Worm (Caenorhabditis elegans): ENCODE data around the gene amph-1.

Gene amph-1

ce11 chrIV:9673683-9674336 lies 26.1 kb upstream of the amph-1 start:
- TF ChIP-seq W03F9.2 (tag; optimal IDR thresholded peaks at IDR 0.05): no peak
- no peak for TF ChIP-seq him-1 (tag; optimal IDR thresholded peaks at IDR 0.05)
- no peak for TF ChIP-seq dao-5 (tag; optimal IDR thresholded peaks at IDR 0.05)

- TF ChIP-seq him-1 (tag; optimal IDR thresholded peaks at IDR 0.05): no peak
- no peak for TF ChIP-seq W03F9.2 (tag; optimal IDR thresholded peaks at IDR 0.05)
- no peak for TF ChIP-seq dao-5 (tag; optimal IDR thresholded peaks at IDR 0.05)
Measured at ce11 chrIV:9673206-9673605, 25.5 kb upstream of the amph-1 start.

- TF ChIP-seq W03F9.2 (tag; optimal IDR thresholded peaks at IDR 0.05) (no peak), him-1 (tag; optimal IDR thresholded peaks at IDR 0.05) (no peak), dao-5 (tag; optimal IDR thresholded peaks at IDR 0.05) (no peak)
Measured at ce11 chrIV:9672434-9672833, 24.8 kb upstream of the amph-1 start.

ce11 chrIV:9671001-9671652 lies 23.5 kb upstream of the amph-1 start:
- TF ChIP-seq dao-5 (tag; optimal IDR thresholded peaks at IDR 0.05) (no peak), W03F9.2 (tag; optimal IDR thresholded peaks at IDR 0.05) (no peak), him-1 (tag; optimal IDR thresholded peaks at IDR 0.05) (no peak)

DNA sequence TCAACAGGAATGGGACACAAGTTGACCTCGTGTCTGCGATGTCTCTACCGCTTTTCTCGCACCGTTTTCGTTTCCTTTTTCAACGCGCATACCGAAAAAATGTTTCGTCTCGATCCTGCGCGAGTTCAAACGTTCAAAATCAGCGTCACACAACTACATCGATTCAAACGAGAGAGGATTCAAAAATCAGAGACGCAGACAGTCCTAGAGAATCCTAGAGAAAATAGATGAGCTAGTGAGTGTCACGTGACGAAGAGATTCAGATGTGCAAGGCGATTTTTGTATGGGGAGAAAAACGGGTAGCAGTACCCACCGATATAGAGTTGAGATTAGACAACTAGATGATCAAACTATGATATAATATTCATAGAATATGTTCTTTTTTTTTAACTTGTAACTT lies 22.3 kb upstream of the amph-1 start:
- TF ChIP-seq him-1 (tag; optimal IDR thresholded peaks at IDR 0.05): no peak
- TF ChIP-seq W03F9.2 (tag; optimal IDR thresholded peaks at IDR 0.05): no peak
- TF ChIP-seq dao-5 (tag; optimal IDR thresholded peaks at IDR 0.05): no peak

- TF ChIP-seq dao-5 (tag; optimal IDR thresholded peaks at IDR 0.05) (no peak), him-1 (tag; optimal IDR thresholded peaks at IDR 0.05) (no peak), W03F9.2 (tag; optimal IDR thresholded peaks at IDR 0.05) (no peak)
Measured at ce11 chrIV:9668103-9668672, 20.5 kb upstream of the amph-1 start.

DNA sequence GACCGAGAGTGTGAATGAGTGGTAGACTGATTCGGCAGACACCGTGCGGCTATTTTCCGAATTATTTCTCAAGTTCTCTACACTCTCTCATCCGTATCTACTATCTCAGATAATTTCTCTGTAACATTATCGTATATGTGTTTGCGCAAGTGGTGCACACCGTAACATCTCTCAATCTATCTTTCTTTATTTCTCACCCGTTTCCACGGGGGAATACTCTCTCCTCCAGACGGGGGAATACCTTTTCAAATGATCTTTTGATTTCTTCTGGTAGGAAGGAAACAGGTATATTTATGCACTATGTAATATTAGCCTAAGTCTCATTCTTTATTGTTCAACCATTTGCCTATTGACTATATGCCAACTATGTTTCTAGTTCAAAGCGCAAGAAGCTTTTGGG lies 19.4 kb upstream of the amph-1 start:
- TF ChIP-seq dao-5 (tag; optimal IDR thresholded peaks at IDR 0.05) (no peak), W03F9.2 (tag; optimal IDR thresholded peaks at IDR 0.05) (no peak), him-1 (tag; optimal IDR thresholded peaks at IDR 0.05) (no peak)

ce11 chrIV:9659999-9660398 lies 12.3 kb upstream of the amph-1 start:
- TF ChIP-seq dao-5 (tag; optimal IDR thresholded peaks at IDR 0.05): no peak
- TF ChIP-seq him-1 (tag; optimal IDR thresholded peaks at IDR 0.05): no peak
- TF ChIP-seq W03F9.2 (tag; optimal IDR thresholded peaks at IDR 0.05): no peak

DNA sequence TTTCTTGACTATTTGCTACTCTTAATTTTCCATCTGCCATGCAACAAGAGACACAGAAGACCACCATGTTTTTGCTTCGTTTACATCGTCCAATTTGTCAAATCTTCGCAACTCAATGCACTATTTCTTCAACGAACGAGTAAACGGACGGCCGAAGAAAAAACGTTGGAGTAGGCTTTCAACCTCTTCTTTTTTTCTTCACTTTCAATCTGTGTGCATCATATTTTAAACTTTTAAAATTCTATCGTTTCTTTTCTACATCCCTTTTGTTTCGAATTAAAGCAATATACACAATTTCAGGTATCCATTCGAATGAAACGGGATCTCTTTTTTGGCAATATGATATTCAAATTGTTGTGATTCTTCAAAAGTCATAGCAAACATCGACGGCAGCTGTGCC lies 10.1 kb upstream of the amph-1 start, which contains the start of gene acc-1:
Gene acc-1 (plus strand): TSS at position 301 of the 400 bp plus-strand sequence.
- TF ChIP-seq dao-5 (tag; optimal IDR thresholded peaks at IDR 0.05) (no peak), him-1 (tag; optimal IDR thresholded peaks at IDR 0.05) (no peak), W03F9.2 (tag; optimal IDR thresholded peaks at IDR 0.05) (no peak)

DNA sequence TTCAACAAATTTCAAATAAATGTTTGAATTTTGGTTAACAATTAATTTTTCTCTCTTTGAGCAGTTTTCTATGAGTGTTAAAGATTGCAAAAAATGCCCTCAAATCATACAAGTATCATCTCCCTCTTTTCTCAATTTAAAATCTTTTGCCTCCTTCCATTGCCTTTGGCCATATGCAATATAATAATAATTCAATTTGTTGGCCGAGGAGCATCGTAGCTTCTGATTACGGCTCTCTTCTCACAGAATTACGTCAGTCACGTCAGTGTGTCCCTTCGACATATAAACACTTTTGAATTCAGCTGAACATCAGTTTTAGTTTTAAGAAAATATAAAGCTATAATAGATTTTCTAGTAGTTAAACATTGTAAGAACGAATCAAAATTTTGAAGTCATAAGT lies 7.9 kb upstream of the amph-1 start:
- TF ChIP-seq dao-5 (tag; optimal IDR thresholded peaks at IDR 0.05) (no peak), him-1 (tag; optimal IDR thresholded peaks at IDR 0.05) (no peak), W03F9.2 (tag; optimal IDR thresholded peaks at IDR 0.05) (no peak)

- no peak for TF ChIP-seq dao-5 (tag; optimal IDR thresholded peaks at IDR 0.05)
- no peak for TF ChIP-seq W03F9.2 (tag; optimal IDR thresholded peaks at IDR 0.05)
- TF ChIP-seq him-1 (tag; optimal IDR thresholded peaks at IDR 0.05): no peak
Measured at ce11 chrIV:9654017-9654416, 6.3 kb upstream of the amph-1 start, which contains the start of gene F58G6.7. Gene F58G6.7, plus strand, starts transcription at chrIV:9654317.

DNA sequence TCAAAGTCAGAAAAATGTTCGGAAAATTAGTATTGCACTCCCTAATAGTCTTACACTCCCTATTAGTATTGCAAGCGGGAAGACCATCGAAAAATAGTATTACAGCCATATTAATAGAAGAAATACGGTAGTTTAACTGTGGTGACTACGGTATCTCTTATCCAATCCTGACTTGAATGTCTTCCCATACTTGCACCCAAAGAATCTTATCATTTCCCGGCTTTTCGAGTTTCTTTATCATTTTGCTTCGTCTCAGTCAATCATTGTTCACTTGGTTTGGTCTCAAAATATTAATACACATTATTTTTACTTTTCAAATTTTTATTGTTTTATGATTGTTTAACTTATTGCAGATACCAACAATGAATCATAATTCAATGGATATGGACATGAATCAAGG lies 5.5 kb upstream of the amph-1 start, which contains the start of gene F58G6.3:
Gene F58G6.3 (plus strand): TSS at position 352 of the 400 bp plus-strand sequence.
- TF ChIP-seq W03F9.2 (tag; optimal IDR thresholded peaks at IDR 0.05) (no peak), him-1 (tag; optimal IDR thresholded peaks at IDR 0.05) (no peak), dao-5 (tag; optimal IDR thresholded peaks at IDR 0.05) (no peak)

DNA sequence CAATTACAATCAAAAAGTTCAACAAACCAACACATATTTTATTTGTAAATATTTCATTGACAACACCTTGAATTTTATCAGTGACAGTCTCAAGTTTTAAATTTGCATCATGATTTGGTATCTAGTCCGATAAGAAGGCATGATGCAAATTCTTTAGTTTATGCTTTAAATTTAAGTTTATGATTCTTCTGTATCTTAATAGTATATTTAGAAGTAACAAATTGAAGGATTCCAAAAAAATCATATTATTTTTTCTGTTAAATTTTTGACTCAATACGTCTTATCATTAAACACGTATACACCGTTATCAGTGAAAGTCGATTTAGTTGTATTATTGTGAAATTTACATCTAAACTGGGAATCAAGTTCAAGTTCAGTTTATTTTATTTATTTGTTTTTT lies 3.6 kb upstream of the amph-1 start, which contains the start of gene chca-1:
Gene chca-1 (plus strand): TSS at position 161 of the 400 bp plus-strand sequence.
- no peak for TF ChIP-seq him-1 (tag; optimal IDR thresholded peaks at IDR 0.05)
- no peak for TF ChIP-seq dao-5 (tag; optimal IDR thresholded peaks at IDR 0.05)
- TF ChIP-seq W03F9.2 (tag; optimal IDR thresholded peaks at IDR 0.05): peak; percentile 37

- no peak for TF ChIP-seq W03F9.2 (tag; optimal IDR thresholded peaks at IDR 0.05)
Measured at ce11 chrIV:9648682-9649081, 1.0 kb upstream of the amph-1 start, which contains the start of gene srm-3. Gene srm-3, plus strand, starts transcription at chrIV:9648982.

All from whole organism, L4/young adult.